ENCODE assay signal across 4 fruit fly cellular contexts in genomic region chr3L:15690711-15691591, dm6.
TF ChIP-seq lines count a peak whose summit lies in the region.

No protein-coding gene starts in this region.

- peak; percentile 19 for TF ChIP-seq CTCF in whole organism, embryonic (GFP tag; optimal IDR thresholded peaks at IDR 0.05; lab: Kevin White, UChicago)

TF ChIP-seq in whole organism, embryonic, 481 proteins besides CTCF, POLR2A, EP300 and RAD21 (continues in another document):
- TF ChIP-seq B-H2 (GFP tag; optimal IDR thresholded peaks at IDR 0.05; lab: Kevin White, UChicago) (no peak), CG5245 (GFP tag; optimal IDR thresholded peaks at IDR 0.05; lab: Kevin White, UChicago) (no peak), CG33557 (GFP tag; optimal IDR thresholded peaks at IDR 0.05; lab: Kevin White, UChicago) (peak; percentile 39), Lim3 (GFP tag; IDR thresholded peaks at IDR 0.05; lab: Robert Waterston, UW) (no peak), Oaz (GFP tag; IDR thresholded peaks at IDR 0.05; lab: Robert Waterston, UW) (peak; percentile 53), NC2α (GFP tag; optimal IDR thresholded peaks at IDR 0.05; lab: Kevin White, UChicago) (no peak), MTF-1 (GFP tag; optimal IDR thresholded peaks at IDR 0.05; lab: Kevin White, UChicago; ENCODE audit: borderline replicate concordance) (no peak), pan (optimal IDR thresholded peaks at IDR 0.05; lab: Kevin White, UChicago) (no peak), pan (GFP tag; optimal IDR thresholded peaks at IDR 0.05 in 1 of 2, IDR thresholded peaks at IDR 0.05 in 1 of 2) (no peak), croc (GFP tag; conservative IDR thresholded peaks at IDR 0.05; lab: Robert Waterston, UW) (no peak; the same call in 2 of the 3 replicates), ranshi (GFP tag; IDR thresholded peaks at IDR 0.05; lab: Robert Waterston, UW) (0 out of 2 replicates have a peak, but pooled peaks have one; percentile 36), CG7786 (GFP tag; optimal IDR thresholded peaks at IDR 0.05; lab: Kevin White, UChicago) (no peak), sens (GFP tag; lab: Kevin White, UChicago) (peak; percentile 88), Doc2 (GFP tag; IDR thresholded peaks at IDR 0.05; lab: Robert Waterston, UW) (no peak), Bgb (GFP tag; IDR thresholded peaks at IDR 0.05; lab: Robert Waterston, UW; ENCODE audit: partially characterized antibody) (no peak), ase (GFP tag; IDR thresholded peaks at IDR 0.05; lab: Robert Waterston, UW) (no peak), tx (GFP tag; optimal IDR thresholded peaks at IDR 0.05; lab: Kevin White, UChicago) (no peak), CG32532 (GFP tag; IDR thresholded peaks at IDR 0.05; lab: Robert Waterston, UW) (no peak), CG30431 (GFP tag; optimal IDR thresholded peaks at IDR 0.05; lab: Kevin White, UChicago) (no peak), CG34422 (GFP tag; IDR thresholded peaks at IDR 0.05; lab: Robert Waterston, UW) (no peak), ATbp (GFP tag; optimal IDR thresholded peaks at IDR 0.05; lab: Kevin White, UChicago) (peak; percentile 56), prd (optimal IDR thresholded peaks at IDR 0.05; lab: Kevin White, UChicago) (no peak), prd (GFP tag; IDR thresholded peaks at IDR 0.05; lab: Robert Waterston, UW) (no peak)

TF ChIP-seq in whole organism, prepupa, 60 proteins besides CTCF, POLR2A, EP300 and RAD21:
- TF ChIP-seq vri (GFP tag; optimal IDR thresholded peaks at IDR 0.05; lab: Kevin White, UChicago) (no peak), fkh (GFP tag; optimal IDR thresholded peaks at IDR 0.05; lab: Kevin White, UChicago) (peak; percentile 60), fd59A (GFP tag; optimal IDR thresholded peaks at IDR 0.05; lab: Kevin White, UChicago) (no peak), Met (GFP tag; optimal IDR thresholded peaks at IDR 0.05; lab: Kevin White, UChicago) (peak; percentile 68), svp (GFP tag; lab: Kevin White, UChicago) (peak; percentile 77), cyc (GFP tag; optimal IDR thresholded peaks at IDR 0.05; lab: Kevin White, UChicago) (peak; percentile 18), Eip78C (GFP tag; lab: Kevin White, UChicago) (no peak), eg (GFP tag; IDR thresholded peaks at IDR 0.05; lab: Robert Waterston, UW) (no peak)

TF ChIP-seq in whole organism, pupa, 21 proteins besides CTCF, POLR2A, EP300 and RAD21:
- TF ChIP-seq EcR (GFP tag; optimal IDR thresholded peaks at IDR 0.05; lab: Kevin White, UChicago), result peak; percentile 39
- TF ChIP-seq CG4496 (GFP tag; IDR thresholded peaks at IDR 0.05; lab: Robert Waterston, UW), result no peak

TF ChIP-seq in whole organism, wandering third instar larva, 38 proteins besides CTCF, POLR2A, EP300 and RAD21:
- peak; percentile 13 for TF ChIP-seq fru (GFP tag; optimal IDR thresholded peaks at IDR 0.05; lab: Kevin White, UChicago)
- TF ChIP-seq HLH106 (tag; optimal IDR thresholded peaks at IDR 0.05; lab: Kevin White, UChicago), result peak; percentile 15
- peak in 1 of 2 experiments; percentile 26 for TF ChIP-seq foxo (GFP tag; optimal IDR thresholded peaks at IDR 0.05; lab: Kevin White, UChicago)
- no peak for TF ChIP-seq GATAd (GFP tag; optimal IDR thresholded peaks at IDR 0.05; lab: Kevin White, UChicago)
TF ChIP-seq in whole organism, wandering third instar larva: peak in this region for 3.

Comparison
In these comparisons a context has a peak if more than half of its experiments do, and no peak if none do; other contexts are left out.
1. Of the 7 proteins assayed by ChIP-seq in both whole organism, embryonic and whole organism, prepupa: peak only in whole organism, embryonic: Blimp-1 and Sox102F; only in whole organism, prepupa: none; in both: none; in neither: 5.